Worm (Caenorhabditis elegans): Measurements from ENCODE around the gene F32D1.7.

DNA sequence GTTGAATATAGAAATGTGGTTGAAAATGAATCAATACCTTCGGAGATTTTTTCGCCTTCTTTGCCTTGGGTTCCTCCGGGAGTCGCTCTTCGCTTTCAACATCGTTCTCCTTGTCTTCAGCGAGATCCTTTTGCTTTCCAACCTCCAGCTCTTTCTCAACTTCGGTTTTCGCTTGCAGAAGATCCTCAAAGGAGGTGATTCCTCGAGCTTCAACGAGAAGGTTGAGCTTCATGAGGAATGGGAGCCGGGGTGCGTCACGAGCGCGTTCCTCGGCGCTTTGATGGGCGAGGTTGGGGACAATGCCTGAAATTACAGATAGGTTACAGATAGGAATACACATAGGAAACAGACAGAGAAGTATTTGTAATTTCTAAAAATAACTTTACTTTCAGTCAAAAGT lies 22.9 kb upstream of the F32D1.7 start:
- TF ChIP-seq dao-5 (tag; optimal IDR thresholded peaks at IDR 0.05), result no peak
- no peak for TF ChIP-seq him-1 (tag; optimal IDR thresholded peaks at IDR 0.05)
- no peak for TF ChIP-seq W03F9.2 (tag; optimal IDR thresholded peaks at IDR 0.05)
